Fruit fly (Drosophila melanogaster) whole organism, embryonic: Measurements from ENCODE around the gene Polr2I.
A peak's percentile ranks its signal among the peaks of the same experiment; 100 is the strongest.

ENCODE experiments used
- Abd-B ChIP-seq: fragments of 200-800 bp; sonication (Bioruptor generic); optimal IDR thresholded peaks from 2 replicates; lab custom pipeline; 2018; ENCODE audit warnings: missing biosample characterization, mild to moderate bottlenecking, missing genetic modification characterization, moderate library complexity
- CG10321 ChIP-seq: fragments of 200-800 bp; sonication (Bioruptor generic); IDR thresholded peaks from 2 replicates; pipeline ENCODE4 v1.3.6; 2022; ENCODE audit warnings: missing biosample characterization, missing genetic modification characterization
- CG11398 ChIP-seq: fragments of 200-800 bp; sonication (Bioruptor generic); optimal IDR thresholded peaks from 2 replicates; lab custom pipeline; 2016; ENCODE audit warnings: missing biosample characterization, missing genetic modification characterization
- CG13775 ChIP-seq: fragments of 200-800 bp; sonication (Bioruptor generic); optimal IDR thresholded peaks from 3 replicates; lab custom pipeline; 2017; ENCODE audit warnings: missing biosample characterization, mild to moderate bottlenecking, missing genetic modification characterization
- CG1529 ChIP-seq: fragments of 200-800 bp; sonication (Bioruptor generic); optimal IDR thresholded peaks from 3 replicates; lab custom pipeline; 2018; ENCODE audit warnings: missing biosample characterization, missing genetic modification characterization
- CG1647 ChIP-seq: fragments of 200-800 bp; sonication (Bioruptor generic); optimal IDR thresholded peaks from 3 replicates; lab custom pipeline; 2016; ENCODE audit warnings: missing biosample characterization, missing genetic modification characterization
- CG2199 ChIP-seq: fragments of 200-800 bp; sonication (Bioruptor generic); IDR thresholded peaks from 3 replicates; pipeline ENCODE4 v1.3.6; 2022; ENCODE audit warnings: missing biosample characterization, missing genetic modification characterization
- CG2678 ChIP-seq: fragments of 200-800 bp; sonication (Bioruptor generic); optimal IDR thresholded peaks from 3 replicates; lab custom pipeline; 2019; ENCODE audit warnings: missing biosample characterization, mild to moderate bottlenecking, missing genetic modification characterization, moderate library complexity
- CG31224 ChIP-seq: fragments of 200-800 bp; sonication (Bioruptor generic); IDR thresholded peaks from 2 replicates; pipeline ENCODE4 v1.3.6; 2022; ENCODE audit warnings: missing biosample characterization, missing genetic modification characterization
- CG31441 ChIP-seq: fragments of 200-800 bp; sonication (Bioruptor generic); IDR thresholded peaks from 2 replicates; pipeline ENCODE4 v1.3.6; 2022; ENCODE audit warnings: missing biosample characterization, missing genetic modification characterization
- CG42726 ChIP-seq: fragments of 200-800 bp; sonication (Bioruptor generic); IDR thresholded peaks from 2 replicates; pipeline ENCODE4 v1.3.6; 2022; ENCODE audit warnings: missing biosample characterization, missing genetic modification characterization; ENCODE audit not compliant: partially characterized antibody
- CG4282 ChIP-seq: fragments of 200-800 bp; sonication (Bioruptor generic); optimal IDR thresholded peaks from 2 replicates; lab custom pipeline; 2016; ENCODE audit warnings: missing biosample characterization, missing genetic modification characterization
- CG43689 ChIP-seq: fragments of 200-800 bp; sonication (Bioruptor generic); IDR thresholded peaks from 2 replicates; pipeline ENCODE4 v1.3.6; 2022; ENCODE audit warnings: missing biosample characterization, missing genetic modification characterization
- CG5953 ChIP-seq: fragments of 200-800 bp; sonication (Bioruptor generic); IDR thresholded peaks from 2 replicates; pipeline ENCODE4 v1.3.6; 2022; ENCODE audit warnings: missing biosample characterization, missing genetic modification characterization
- CG6654 ChIP-seq: fragments of 200-800 bp; sonication (Bioruptor generic); optimal IDR thresholded peaks from 2 replicates; lab custom pipeline; 2017; ENCODE audit warnings: missing biosample characterization, mild to moderate bottlenecking, missing genetic modification characterization
- CG6813 ChIP-seq: fragments of 200-800 bp; sonication (Bioruptor generic); optimal IDR thresholded peaks from 2 replicates; lab custom pipeline; 2017; ENCODE audit warnings: missing biosample characterization, missing genetic modification characterization, mild to moderate bottlenecking, moderate library complexity, missing genetic modification reagents
- CG8281 ChIP-seq: fragments of 200-800 bp; sonication (Bioruptor generic); optimal IDR thresholded peaks from 2 replicates; lab custom pipeline; 2018; ENCODE audit warnings: missing biosample characterization, mild to moderate bottlenecking, missing genetic modification characterization, moderate library complexity
- Chrac-16 ChIP-seq: fragments of 200-800 bp; sonication (Bioruptor generic); optimal IDR thresholded peaks from 3 replicates; lab custom pipeline; 2016; ENCODE audit warnings: missing biosample characterization, missing genetic modification characterization
- Hmr ChIP-seq: fragments of 200-800 bp; sonication (Bioruptor generic); optimal IDR thresholded peaks from 3 replicates; lab custom pipeline; 2017; ENCODE audit warnings: mild to moderate bottlenecking, missing biosample characterization, missing genetic modification reagents, missing genetic modification characterization
- Hr51 ChIP-seq, 2 experiments: fragments of 200-800 bp; sonication (Bioruptor generic); optimal IDR thresholded peaks; 2 replicates in 1 of 2; 3 replicates in 1 of 2; lab custom pipeline; 2016 to 2018; ENCODE audit warnings: missing biosample characterization in 2 of 2, missing genetic modification characterization in 2 of 2, mild to moderate bottlenecking in 1 of 2, moderate library complexity in 1 of 2
- MBD-R2 ChIP-seq: fragments of 200-800 bp; sonication (Bioruptor generic); IDR thresholded peaks from 2 replicates; pipeline ENCODE4 v1.3.6; 2022; ENCODE audit warnings: missing biosample characterization, missing genetic modification characterization
- MTF-1 ChIP-seq: fragments of 200-800 bp; sonication (Bioruptor generic); optimal IDR thresholded peaks from 2 replicates; lab custom pipeline; 2018; ENCODE audit warnings: missing biosample characterization, mild to moderate bottlenecking, missing genetic modification characterization, borderline replicate concordance
- Sry-β ChIP-seq: fragments of 200-800 bp; sonication (Bioruptor generic); optimal IDR thresholded peaks from 2 replicates; lab custom pipeline; 2018; ENCODE audit warnings: missing biosample characterization, mild to moderate bottlenecking, missing genetic modification characterization, moderate library complexity
- TFAM ChIP-seq: fragments of 200-800 bp; sonication (Bioruptor generic); optimal IDR thresholded peaks from 2 replicates; lab custom pipeline; 2017; ENCODE audit warnings: missing biosample characterization, missing genetic modification characterization, inconsistent platforms
- bigmax ChIP-seq: fragments of 200-800 bp; sonication (Bioruptor generic); optimal IDR thresholded peaks from 2 replicates; lab custom pipeline; 2018; ENCODE audit warnings: missing biosample characterization, mild to moderate bottlenecking, missing genetic modification characterization
- ci ChIP-seq: fragments of 200-800 bp; sonication (Bioruptor generic); IDR thresholded peaks from 3 replicates; pipeline ENCODE4 v1.3.6; 2022; ENCODE audit warnings: missing biosample characterization, missing genetic modification characterization
- croc ChIP-seq: fragments of 200-800 bp; sonication (Bioruptor generic); conservative IDR thresholded peaks from 3 replicates; pipeline ENCODE4 v1.3.6; 2022; ENCODE audit warnings: missing biosample characterization, missing genetic modification characterization
- crol ChIP-seq: fragments of 200-800 bp; sonication (Bioruptor generic); IDR thresholded peaks from 2 replicates; pipeline ENCODE4 v1.3.6; 2022; ENCODE audit warnings: missing biosample characterization, missing genetic modification characterization
- fd96Cb ChIP-seq: fragments of 200-800 bp; sonication (Bioruptor generic); optimal IDR thresholded peaks from 2 replicates; lab custom pipeline; 2018; ENCODE audit warnings: missing biosample characterization, mild to moderate bottlenecking, missing genetic modification characterization, moderate library complexity
- gsb-n ChIP-seq: fragments of 200-800 bp; sonication (Bioruptor generic); optimal IDR thresholded peaks from 3 replicates; lab custom pipeline; 2018; ENCODE audit warnings: missing biosample characterization, mild to moderate bottlenecking, missing genetic modification characterization
- kah ChIP-seq: fragments of 200-800 bp; sonication (Bioruptor generic); optimal IDR thresholded peaks from 2 replicates; lab custom pipeline; 2018; ENCODE audit warnings: missing biosample characterization, mild to moderate bottlenecking, missing genetic modification characterization
- kni ChIP-seq: fragments of 200-800 bp; sonication (Bioruptor generic); optimal IDR thresholded peaks from 3 replicates; lab custom pipeline; 2017; ENCODE audit warnings: mild to moderate bottlenecking, missing biosample characterization, missing genetic modification reagents, missing genetic modification characterization
- lov ChIP-seq, 2 experiments: fragments of 200-800 bp in 1 of 2; fragments of >200 bp in 1 of 2; sonication (Bioruptor generic) in 1 of 2; IDR thresholded peaks in 1 of 2; optimal IDR thresholded peaks in 1 of 2; 2 replicates in 1 of 2; 3 replicates in 1 of 2; pipeline versions ENCODE4 v1.3.6 to Lab custom; 2017 to 2022; ENCODE audit warnings: missing biosample characterization in 1 of 2, missing genetic modification characterization in 1 of 2
- maf-S ChIP-seq: fragments of 200-800 bp; sonication (Bioruptor generic); optimal IDR thresholded peaks from 2 replicates; lab custom pipeline; 2016; ENCODE audit warnings: missing biosample characterization, missing genetic modification characterization
- pfk ChIP-seq: fragments of 200-800 bp; sonication (Bioruptor generic); optimal IDR thresholded peaks from 2 replicates; lab custom pipeline; 2018; ENCODE audit warnings: missing biosample characterization, mild to moderate bottlenecking, missing genetic modification characterization, moderate library complexity
- pho ChIP-seq: fragments of 200-800 bp; sonication (Bioruptor generic); optimal IDR thresholded peaks from 2 replicates; lab custom pipeline; 2016; ENCODE audit warnings: missing biosample characterization, missing genetic modification characterization
- phol ChIP-seq: fragments of 200-800 bp; sonication (Bioruptor generic); optimal IDR thresholded peaks from 3 replicates; lab custom pipeline; 2018; ENCODE audit warnings: missing biosample characterization, mild to moderate bottlenecking, missing genetic modification characterization, moderate library complexity
- pita ChIP-seq: fragments of 200-800 bp; sonication (Bioruptor generic); optimal IDR thresholded peaks from 2 replicates; lab custom pipeline; 2017; ENCODE audit warnings: missing biosample characterization, mild to moderate bottlenecking, missing genetic modification characterization
- row ChIP-seq: fragments of 200-800 bp; sonication (Bioruptor generic); IDR thresholded peaks from 3 replicates; pipeline ENCODE4 v1.3.6; 2022; ENCODE audit warnings: missing biosample characterization, missing genetic modification characterization
- shn ChIP-seq: fragments of 200-800 bp; sonication (Bioruptor generic); optimal IDR thresholded peaks from 3 replicates; lab custom pipeline; 2016; ENCODE audit warnings: missing biosample characterization, missing genetic modification characterization
- slp2 ChIP-seq: fragments of 200-800 bp; sonication (Bioruptor generic); optimal IDR thresholded peaks from 2 replicates; lab custom pipeline; 2016; ENCODE audit warnings: missing biosample characterization, missing genetic modification characterization
- stc ChIP-seq: fragments of 200-800 bp; sonication (Bioruptor generic); IDR thresholded peaks from 2 replicates; pipeline ENCODE4 v1.3.6; 2022; ENCODE audit warnings: missing biosample characterization, missing genetic modification characterization
- tap ChIP-seq: fragments of 200-800 bp; optimal IDR thresholded peaks from 3 replicates; lab custom pipeline; 2019; ENCODE audit warnings: missing biosample characterization, mild to moderate bottlenecking, missing genetic modification characterization, moderate library complexity
- tgo ChIP-seq: fragments of 200-800 bp; sonication (Bioruptor generic); IDR thresholded peaks from 3 replicates; pipeline ENCODE4 v1.3.6; 2022; ENCODE audit warnings: missing biosample characterization, missing genetic modification characterization
- unpg ChIP-seq: fragments of 200-800 bp; sonication (Bioruptor generic); optimal IDR thresholded peaks from 3 replicates; lab custom pipeline; 2018; ENCODE audit warnings: missing biosample characterization, mild to moderate bottlenecking, missing genetic modification characterization, moderate library complexity
- vnd ChIP-seq: fragments of 200-800 bp; sonication (Bioruptor generic); IDR thresholded peaks from 3 replicates; pipeline ENCODE4 v1.3.6; 2022; ENCODE audit warnings: missing biosample characterization, missing genetic modification characterization; ENCODE audit not compliant: partially characterized antibody
- wdn ChIP-seq: fragments of 200-800 bp; sonication (Bioruptor generic); IDR thresholded peaks from 2 replicates; pipeline ENCODE4 v1.3.6; 2022; ENCODE audit warnings: missing biosample characterization, missing genetic modification characterization
- wek ChIP-seq: fragments of 200-800 bp; sonication (Bioruptor generic); optimal IDR thresholded peaks from 3 replicates; lab custom pipeline; 2018; ENCODE audit warnings: missing biosample characterization, mild to moderate bottlenecking, missing genetic modification characterization, moderate library complexity
- z ChIP-seq: fragments of 200-800 bp; sonication (Bioruptor generic); IDR thresholded peaks from 3 replicates; pipeline ENCODE4 v1.3.6; 2022; ENCODE audit warnings: missing biosample characterization, missing genetic modification characterization
- zf30C ChIP-seq: fragments of 200-800 bp; sonication (Bioruptor generic); optimal IDR thresholded peaks from 3 replicates; lab custom pipeline; 2018; ENCODE audit warnings: missing biosample characterization, mild to moderate bottlenecking, missing genetic modification characterization
- zfh2 ChIP-seq: fragments of 200-800 bp; sonication (Bioruptor generic); optimal IDR thresholded peaks from 2 replicates; lab custom pipeline; 2016; ENCODE audit warnings: missing biosample characterization, missing genetic modification characterization

Polr2I gene

dm6 chr3R:14308801-14309217 is at the start of gene Polr2I (continued):
- TF ChIP-seq lov (optimal IDR thresholded peaks at IDR 0.05; lab: Kevin White, UChicago) (no peak), lov (GFP tag; IDR thresholded peaks at IDR 0.05; lab: Robert Waterston, UW) (no peak), CG4282 (GFP tag; lab: Kevin White, UChicago) (no peak), pho (no peak), MTF-1 (GFP tag; lab: Kevin White, UChicago) (no peak), tgo (GFP tag; lab: Robert Waterston, UW) (peak; percentile 37; the same call in 2 of the 3 replicates), kni (GFP tag; lab: Kevin White, UChicago) (no peak), croc (GFP tag; lab: Robert Waterston, UW) (no peak), row (GFP tag; lab: Robert Waterston, UW) (peak; percentile 84), CG42726 (GFP tag; lab: Robert Waterston, UW) (0 out of 2 replicates have a peak, but pooled peaks have one; percentile 25), zf30C (no peak), CG1529 (GFP tag; lab: Kevin White, UChicago) (no peak), bigmax (GFP tag; lab: Kevin White, UChicago) (no peak), CG8281 (tag; lab: Kevin White, UChicago) (no peak), ci (no peak), kah (GFP tag; lab: Kevin White, UChicago) (no peak), maf-S (GFP tag; lab: Kevin White, UChicago) (no peak), gsb-n (tag; lab: Kevin White, UChicago) (peak; percentile 40), CG2199 (GFP tag; lab: Robert Waterston, UW) (no peak), CG2678 (tag; lab: Kevin White, UChicago) (no peak), tap (no peak), TFAM (GFP tag; lab: Kevin White, UChicago) (no peak), Chrac-16 (GFP tag; lab: Kevin White, UChicago) (peak; percentile 39), CG31224 (no peak), slp2 (GFP tag; lab: Kevin White, UChicago) (no peak), stc (GFP tag; lab: Robert Waterston, UW) (no peak), z (GFP tag; lab: Robert Waterston, UW) (no peak), pita (no peak), CG10321 (GFP tag; lab: Robert Waterston, UW) (no peak), Abd-B (GFP tag; lab: Kevin White, UChicago) (peak; percentile 61), CG5953 (GFP tag; lab: Robert Waterston, UW) (no peak), MBD-R2 (peak; percentile 73), wdn (GFP tag; lab: Robert Waterston, UW) (no peak), Sry-β (GFP tag; lab: Kevin White, UChicago) (no peak), Hr51 (GFP tag; optimal IDR thresholded peaks at IDR 0.05; lab: Kevin White, UChicago) (no peak), CG6813 (GFP tag; lab: Kevin White, UChicago) (no peak), CG1647 (no peak), CG43689 (no peak), CG13775 (peak; percentile 49), phol (tag; lab: Kevin White, UChicago) (peak; percentile 76), Hmr (peak; percentile 35), crol (GFP tag; lab: Robert Waterston, UW) (no peak), wek (no peak), fd96Cb (tag; lab: Kevin White, UChicago) (peak; percentile 28), pfk (GFP tag; lab: Kevin White, UChicago) (no peak), CG31441 (GFP tag; lab: Robert Waterston, UW) (peak; percentile 59), unpg (GFP tag; lab: Kevin White, UChicago) (peak; percentile 17), CG6654 (no peak), shn (GFP tag; lab: Kevin White, UChicago) (no peak), zfh2 (GFP tag; lab: Kevin White, UChicago) (no peak), vnd (no peak), CG11398 (GFP tag; lab: Kevin White, UChicago) (no peak)
